Worm (Caenorhabditis elegans) whole organism, L4 larva: ENCODE results near the gene Y73B6BL.29.

Experiments
- Y5F2A.4 ChIP-seq: fragments of 200-800 bp; sonication (Bioruptor generic); optimal IDR thresholded peaks from 2 replicates; lab custom pipeline; 2018; ENCODE audit warnings: mild to moderate bottlenecking, missing genetic modification characterization, missing compliant biosample characterization
- php-3 ChIP-seq: fragments of 200-800 bp; sonication (Bioruptor generic); IDR thresholded peaks from 2 replicates; pipeline ENCODE4 v1.3.6; 2022; ENCODE audit warnings: missing genetic modification reagents, missing genetic modification characterization, missing compliant biosample characterization
- tra-1 ChIP-seq: fragments of 200-800 bp; sonication (Bioruptor generic); IDR thresholded peaks from 2 replicates; pipeline ENCODE4 v1.3.6; 2022; ENCODE audit warnings: missing genetic modification reagents, missing genetic modification characterization, missing compliant biosample characterization

DNA sequence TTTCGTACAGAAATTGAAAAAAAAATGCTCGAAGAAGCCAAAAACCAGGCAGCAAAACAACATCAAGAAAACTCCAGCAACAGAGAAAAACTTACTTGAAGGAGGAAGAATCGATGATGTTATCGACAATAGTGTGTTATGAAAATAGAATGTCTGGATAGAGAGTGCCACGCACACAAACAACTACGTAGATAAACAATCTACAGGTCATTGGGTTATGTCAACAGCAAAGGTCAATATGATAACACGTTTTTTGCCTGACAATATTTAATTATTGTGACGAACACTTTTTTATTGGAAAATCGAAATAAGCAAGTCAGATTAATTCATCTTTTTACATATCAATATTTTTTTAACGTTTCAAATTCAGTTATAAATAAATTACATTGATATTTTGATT, 42.3 kb upstream of the Y73B6BL.29 start, which contains the start of gene sams-5:
- TF ChIP-seq Y5F2A.4 (no peak), tra-1 (GFP tag; lab: Robert Waterston, UW) (no peak), php-3 (GFP tag; lab: Robert Waterston, UW) (no peak)
